Worm (Caenorhabditis elegans): ENCODE data around the gene sav-1.

- TF ChIP-seq tbx-11 (GFP tag; IDR thresholded peaks at IDR 0.05) (no peak), scrt-1 (GFP tag; IDR thresholded peaks at IDR 0.05) (no peak), tbx-37 (GFP tag; conservative IDR thresholded peaks at IDR 0.05) (no peak), hmg-4 (GFP tag; optimal IDR thresholded peaks at IDR 0.05) (no peak), ama-1 (optimal IDR thresholded peaks at IDR 0.05) (no peak), sea-1 (GFP tag; conservative IDR thresholded peaks at IDR 0.05) (no peak)
Measured at ce11 chrX:2258001-2258400, 29.0 kb downstream of the sav-1 start, which contains the start of gene crn-4.
